Worm (Caenorhabditis elegans): ENCODE measurements around the gene clec-64.
A peak's percentile ranks its signal among the peaks of the same experiment; 100 is the strongest.

DNA sequence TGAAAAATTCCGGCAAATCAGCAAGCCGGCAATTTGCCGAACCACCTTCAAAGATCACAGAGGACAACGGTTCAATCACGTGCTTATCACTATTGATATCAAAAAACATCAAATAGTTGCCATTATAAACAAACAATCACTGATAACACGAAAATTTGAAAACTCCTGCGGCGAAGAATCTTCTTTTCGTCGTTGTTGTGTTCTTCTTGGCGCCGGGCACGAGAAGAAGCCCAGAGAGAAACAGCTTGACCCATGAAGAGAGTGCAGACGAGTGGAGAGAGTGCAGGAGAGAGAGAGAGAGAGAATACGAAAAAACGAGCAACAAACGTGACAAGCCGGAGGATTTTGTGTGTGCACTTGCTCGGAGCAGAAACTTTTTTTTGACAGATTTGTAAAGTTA lies 19.3 kb upstream of the clec-64 start:
- no peak for TF ChIP-seq lin-39 (tag; optimal IDR thresholded peaks at IDR 0.05)
- TF ChIP-seq jun-1 (tag; optimal IDR thresholded peaks at IDR 0.05): no peak
- no peak for TF ChIP-seq ztf-11 (tag; optimal IDR thresholded peaks at IDR 0.05)
- peak in 2 of 3 experiments; percentile 11 to 36 for TF ChIP-seq dpl-1 (GFP tag; optimal IDR thresholded peaks at IDR 0.05)
- no peak for TF ChIP-seq ceh-63 (GFP tag; optimal IDR thresholded peaks at IDR 0.05)
- TF ChIP-seq lin-35 (GFP tag; optimal IDR thresholded peaks at IDR 0.05): peak in 1 of 2 experiments; percentile 48

All from whole organism, L1 larva.